Worm (Caenorhabditis elegans) whole organism, L1 larva: ENCODE results near the gene nadk-1.

ENCODE experiments used
- dsc-1 ChIP-seq: sonication (generic microtip); optimal IDR thresholded peaks from 2 replicates; lab custom pipeline; 2016; ENCODE audit warnings: mild to moderate bottlenecking, missing genetic modification characterization, missing compliant biosample characterization
- elt-3 ChIP-seq, 6 experiments: fragments of 150-350 bp in 1 of 6; sonication (generic microtip); optimal IDR thresholded peaks; 2 replicates each; lab custom pipeline; 2017 to 2018; ENCODE audit warnings: missing biosample characterization in 6 of 6, missing genetic modification characterization in 6 of 6, inconsistent platforms in 1 of 6
- nhr-237 ChIP-seq: fragments of 150-350 bp; optimal IDR thresholded peaks from 2 replicates; lab custom pipeline; 2014; ENCODE audit warnings: missing biosample characterization, missing genetic modification characterization
- nhr-47 ChIP-seq: sonication (generic microtip); optimal IDR thresholded peaks from 2 replicates; lab custom pipeline; 2016; ENCODE audit warnings: mild to moderate bottlenecking, missing genetic modification characterization, moderate library complexity, missing compliant biosample characterization
- nhr-71 ChIP-seq: sonication (generic microtip); optimal IDR thresholded peaks from 2 replicates; lab custom pipeline; 2016; ENCODE audit warnings: mild to moderate bottlenecking, missing genetic modification characterization, moderate library complexity, missing compliant biosample characterization
- nhr-90 ChIP-seq: sonication (generic microtip); optimal IDR thresholded peaks from 2 replicates; lab custom pipeline; 2016; ENCODE audit warnings: mild to moderate bottlenecking, missing genetic modification characterization, missing compliant biosample characterization; ENCODE audit not compliant: poor library complexity
- pag-3 ChIP-seq: sonication (generic microtip); optimal IDR thresholded peaks from 2 replicates; lab custom pipeline; 2017; ENCODE audit warnings: missing genetic modification characterization, mild to moderate bottlenecking, missing compliant biosample characterization, antibody characterized with exemption, borderline replicate concordance; ENCODE audit not compliant: insufficient read depth
- tlp-1 ChIP-seq: fragments of 150-350 bp; optimal IDR thresholded peaks from 2 replicates; lab custom pipeline; 2014; ENCODE audit warnings: missing biosample characterization, missing genetic modification characterization
- unc-62 ChIP-seq: fragments of 150-350 bp; optimal IDR thresholded peaks from 2 replicates; lab custom pipeline; 2014; ENCODE audit warnings: missing biosample characterization, missing genetic modification reagents, missing genetic modification characterization
- ztf-4 ChIP-seq: fragments of 150-350 bp; optimal IDR thresholded peaks from 2 replicates; lab custom pipeline; 2014; ENCODE audit warnings: missing biosample characterization, missing genetic modification characterization

The nadk-1 gene

ce11 chrIV:1497448-1497847 lies 40.6 kb downstream of the nadk-1 start, which contains the start of gene hxk-3 (continued):
- TF ChIP-seq ztf-4 (peak; percentile 14), unc-62 (no peak), dsc-1 (peak; percentile 69), nhr-71 (tag; lab: Kevin White, UChicago) (peak; percentile 87), nhr-47 (tag; lab: Kevin White, UChicago) (peak; percentile 76), nhr-90 (peak; percentile 63), nhr-237 (peak; percentile 26), pag-3 (peak; percentile 15), elt-3 (tag; optimal IDR thresholded peaks at IDR 0.05; lab: Kevin White, UChicago) (peak in 1 of 6 experiments; percentile 54), tlp-1 (tag; lab: Kevin White, UChicago) (no peak)
